Fruit fly (Drosophila melanogaster) whole organism, adult: ENCODE results near the gene CG33939.

Experiments
- CG5204 ChIP-seq: fragments of 200-800 bp; sonication (Bioruptor generic); optimal IDR thresholded peaks from 2 replicates; lab custom pipeline; 2016; ENCODE audit warnings: missing biosample characterization, missing genetic modification characterization
- CG7101 ChIP-seq: fragments of 200-800 bp; sonication (Bioruptor generic); optimal IDR thresholded peaks from 2 replicates; lab custom pipeline; 2018; ENCODE audit warnings: missing biosample characterization, mild to moderate bottlenecking, missing genetic modification characterization, moderate library complexity
- Clk ChIP-seq: fragments of 200-800 bp; sonication (Bioruptor generic); optimal IDR thresholded peaks from 2 replicates; lab custom pipeline; 2017; ENCODE audit warnings: missing biosample characterization, missing genetic modification characterization
- Hr96 ChIP-seq: fragments of 200-800 bp; sonication (Bioruptor generic); optimal IDR thresholded peaks from 2 replicates; lab custom pipeline; 2016; ENCODE audit warnings: missing biosample characterization, missing genetic modification characterization
- kay ChIP-seq: fragments of 200-800 bp; sonication (Bioruptor generic); peaks from one replicate; lab custom pipeline; 2016; ENCODE audit warnings: missing biosample characterization, missing genetic modification characterization, borderline replicate concordance
- tj ChIP-seq: fragments of 200-800 bp; sonication (Bioruptor generic); optimal IDR thresholded peaks from 3 replicates; lab custom pipeline; 2017; ENCODE audit warnings: missing biosample characterization, mild to moderate bottlenecking, missing genetic modification characterization, moderate library complexity

DNA sequence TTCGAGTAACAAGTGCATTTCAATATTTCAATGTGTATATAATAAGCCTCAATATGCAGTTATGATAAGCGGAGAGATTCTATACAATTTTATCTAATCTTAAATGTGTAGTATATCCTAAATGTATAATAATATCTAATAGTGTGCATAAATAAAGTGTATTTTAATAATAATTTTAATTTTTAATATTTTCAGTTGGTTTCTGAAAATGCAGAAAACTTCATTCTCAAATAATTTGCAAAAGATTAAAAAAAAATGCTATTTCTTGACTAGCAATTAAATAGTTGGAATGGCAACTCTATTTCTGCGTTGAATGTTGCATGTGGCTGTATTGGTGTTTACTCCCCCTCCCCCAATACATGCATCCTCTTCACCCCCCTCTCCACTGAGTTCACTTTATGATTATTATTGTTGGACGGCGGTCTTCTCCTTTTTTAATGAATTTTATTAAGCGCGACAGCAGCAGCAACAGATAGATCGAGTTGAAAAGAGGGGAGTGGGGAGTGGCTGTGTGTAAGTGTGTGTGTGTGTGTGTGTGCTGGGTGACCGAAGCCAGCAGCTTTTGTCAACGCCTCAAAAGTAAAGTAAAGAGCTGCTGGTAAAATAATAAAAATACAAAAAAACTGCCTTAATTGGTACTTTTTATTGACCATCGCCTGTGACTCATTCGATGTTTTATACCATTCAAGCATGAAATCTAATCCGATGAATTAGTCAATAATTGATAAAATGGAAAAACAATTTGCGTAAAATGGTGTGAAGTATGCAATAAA is 13.9 kb downstream of the CG33939 start:
- TF ChIP-seq tj (GFP tag; lab: Kevin White, UChicago) (no peak), Clk (no peak), kay (GFP tag; lab: Kevin White, UChicago) (no peak), CG7101 (tag; lab: Kevin White, UChicago) (no peak), CG5204 (GFP tag; lab: Kevin White, UChicago) (no peak), Hr96 (GFP tag; lab: Kevin White, UChicago) (no peak)
